Worm (Caenorhabditis elegans) whole organism, young adult: ENCODE measurements around the gene C08A9.10.

ENCODE experiments used
- K12H6.12 ChIP-seq: fragments of 200-800 bp; sonication (Bioruptor generic); optimal IDR thresholded peaks from 2 replicates; lab custom pipeline; 2018; ENCODE audit warnings: mild to moderate bottlenecking, missing genetic modification characterization, missing compliant biosample characterization
- athp-1 ChIP-seq: sonication (generic microtip); optimal IDR thresholded peaks from 2 replicates; lab custom pipeline; 2017; ENCODE audit warnings: mild to moderate bottlenecking, missing genetic modification characterization, missing compliant biosample characterization
- attf-6 ChIP-seq: fragments of 200-800 bp; sonication (Bioruptor generic); IDR thresholded peaks from 2 replicates; pipeline ENCODE4 v1.3.6; 2022; ENCODE audit warnings: missing genetic modification reagents, missing genetic modification characterization, missing compliant biosample characterization
- ceh-58 ChIP-seq: fragments of 200-800 bp; sonication (Bioruptor generic); IDR thresholded peaks from 2 replicates; pipeline ENCODE4 v1.3.6; 2022; ENCODE audit warnings: missing genetic modification characterization, missing compliant biosample characterization
- egrh-3 ChIP-seq: fragments of 200-800 bp; sonication (Bioruptor generic); IDR thresholded peaks from 2 replicates; pipeline ENCODE4 v1.3.6; 2022; ENCODE audit warnings: missing genetic modification reagents, missing genetic modification characterization, missing compliant biosample characterization
- hmg-20 ChIP-seq: fragments of 200-800 bp; sonication (Bioruptor generic); IDR thresholded peaks from 2 replicates; pipeline ENCODE4 v1.3.6; 2022; ENCODE audit warnings: missing genetic modification reagents, missing genetic modification characterization, missing compliant biosample characterization
- mxl-1 ChIP-seq: sonication (generic microtip); optimal IDR thresholded peaks from 2 replicates; lab custom pipeline; 2016; ENCODE audit warnings: missing genetic modification characterization, missing compliant biosample characterization
- pha-4 ChIP-seq: fragments of 150-350 bp; sonication (generic microtip); optimal IDR thresholded peaks from 2 replicates; lab custom pipeline; 2014; ENCODE audit warnings: missing biosample characterization, missing genetic modification reagents, missing genetic modification characterization

ce11 chrX:17055836-17056783, 24.9 kb upstream of the C08A9.10 start:
- TF ChIP-seq K12H6.12 (tag; lab: Kevin White, UChicago) (no peak), ceh-58 (GFP tag; lab: Robert Waterston, UW) (no peak), athp-1 (tag; lab: Kevin White, UChicago) (no peak), hmg-20 (GFP tag; lab: Robert Waterston, UW) (no peak), egrh-3 (GFP tag; lab: Robert Waterston, UW) (no peak), mxl-1 (tag; lab: Kevin White, UChicago) (no peak), attf-6 (no peak), pha-4 (no peak)
